Worm (Caenorhabditis elegans) whole organism, young adult: Measurements from ENCODE around the gene B0457.2.

Source experiments
- B0019.2 ChIP-seq: fragments of 200-800 bp; sonication (Bioruptor generic); conservative IDR thresholded peaks from 2 replicates; pipeline ENCODE4 v1.3.6; 2022; ENCODE audit warnings: missing genetic modification reagents, missing genetic modification characterization, missing compliant biosample characterization
- B0261.1 ChIP-seq: sonication (generic microtip); optimal IDR thresholded peaks from 2 replicates; lab custom pipeline; 2016; ENCODE audit warnings: mild to moderate bottlenecking, missing genetic modification characterization, moderate library complexity, missing compliant biosample characterization
- B0336.3 ChIP-seq: fragments of 200-800 bp; sonication (Bioruptor generic); IDR thresholded peaks from 2 replicates; pipeline ENCODE4 v1.3.6; 2022; ENCODE audit warnings: missing genetic modification characterization, missing compliant biosample characterization
- C17E4.6 ChIP-seq: fragments of 200-800 bp; sonication (Bioruptor generic); IDR thresholded peaks from 2 replicates; pipeline ENCODE4 v1.3.6; 2022; ENCODE audit warnings: missing genetic modification reagents, missing genetic modification characterization, missing compliant biosample characterization
- D2030.7 ChIP-seq: fragments of 200-800 bp; sonication (Bioruptor generic); IDR thresholded peaks from 2 replicates; pipeline ENCODE4 v1.3.6; 2022; ENCODE audit warnings: missing genetic modification reagents, missing genetic modification characterization, missing compliant biosample characterization
- F23B12.7 ChIP-seq: sonication (generic microtip); optimal IDR thresholded peaks from 2 replicates; lab custom pipeline; 2017; ENCODE audit warnings: missing genetic modification characterization, mild to moderate bottlenecking, missing compliant biosample characterization, antibody characterized with exemption, moderate library complexity; ENCODE audit not compliant: insufficient read depth
- F33H1.4 ChIP-seq: fragments of 200-800 bp; sonication (Bioruptor generic); IDR thresholded peaks from 2 replicates; pipeline ENCODE4 v1.3.6; 2022; ENCODE audit warnings: missing genetic modification reagents, missing genetic modification characterization, missing compliant biosample characterization
- F49E8.2 ChIP-seq: sonication (generic microtip); optimal IDR thresholded peaks from 3 replicates; lab custom pipeline; 2017; ENCODE audit warnings: missing genetic modification characterization, mild to moderate bottlenecking, missing compliant biosample characterization, antibody characterized with exemption, moderate library complexity; ENCODE audit not compliant: insufficient read depth
- Y53F4B.3 ChIP-seq: fragments of 200-800 bp; sonication (Bioruptor generic); IDR thresholded peaks from 2 replicates; pipeline ENCODE4 v1.3.6; 2022; ENCODE audit warnings: missing genetic modification reagents, missing genetic modification characterization, missing compliant biosample characterization
- Y56A3A.18 ChIP-seq: fragments of 200-800 bp; sonication (Bioruptor generic); IDR thresholded peaks from 2 replicates; pipeline ENCODE4 v1.3.6; 2022; ENCODE audit warnings: missing genetic modification reagents, missing genetic modification characterization, missing compliant biosample characterization
- Y67H2A.10 ChIP-seq: fragments of 200-800 bp; sonication (Bioruptor generic); conservative IDR thresholded peaks from 2 replicates; pipeline ENCODE4 v1.3.6; 2022; ENCODE audit warnings: missing genetic modification reagents, missing genetic modification characterization, missing compliant biosample characterization
- Y95B8A.8 ChIP-seq: fragments of 200-800 bp; sonication (Bioruptor generic); IDR thresholded peaks from 2 replicates; pipeline ENCODE4 v1.3.6; 2022; ENCODE audit warnings: missing genetic modification reagents, missing genetic modification characterization, missing compliant biosample characterization
- ZK185.1 ChIP-seq: sonication (generic microtip); optimal IDR thresholded peaks from 2 replicates; lab custom pipeline; 2016; ENCODE audit warnings: mild to moderate bottlenecking, missing genetic modification characterization, missing compliant biosample characterization; ENCODE audit not compliant: poor library complexity, severe bottlenecking
- attf-6 ChIP-seq: fragments of 200-800 bp; sonication (Bioruptor generic); IDR thresholded peaks from 2 replicates; pipeline ENCODE4 v1.3.6; 2022; ENCODE audit warnings: missing genetic modification reagents, missing genetic modification characterization, missing compliant biosample characterization
- ceh-27 ChIP-seq: fragments of 200-800 bp; sonication (Bioruptor generic); optimal IDR thresholded peaks from 2 replicates; lab custom pipeline; 2018; ENCODE audit warnings: mild to moderate bottlenecking, missing genetic modification characterization, moderate library complexity, missing compliant biosample characterization
- chd-7 ChIP-seq: sonication (generic microtip); optimal IDR thresholded peaks from 2 replicates; lab custom pipeline; 2016; ENCODE audit warnings: mild to moderate bottlenecking, missing genetic modification characterization, moderate library complexity, missing compliant biosample characterization
- die-1 ChIP-seq: sonication (generic microtip); optimal IDR thresholded peaks from 2 replicates; lab custom pipeline; 2016; ENCODE audit warnings: missing genotype, mild to moderate bottlenecking, missing genetic modification characterization, missing compliant biosample characterization
- dpl-1 ChIP-seq: fragments of 150-350 bp; optimal IDR thresholded peaks from 2 replicates; lab custom pipeline; 2014; ENCODE audit warnings: missing biosample characterization, missing genetic modification reagents, missing genetic modification characterization
- egrh-3 ChIP-seq: fragments of 200-800 bp; sonication (Bioruptor generic); IDR thresholded peaks from 2 replicates; pipeline ENCODE4 v1.3.6; 2022; ENCODE audit warnings: missing genetic modification reagents, missing genetic modification characterization, missing compliant biosample characterization
- hlh-12 ChIP-seq: sonication (generic microtip); optimal IDR thresholded peaks from 2 replicates; lab custom pipeline; 2016; ENCODE audit warnings: missing genetic modification characterization, missing compliant biosample characterization
- hsf-1 ChIP-seq: fragments of 200-800 bp; sonication (Bioruptor generic); IDR thresholded peaks from 2 replicates; pipeline ENCODE4 v1.3.6; 2022; ENCODE audit warnings: missing genetic modification reagents, missing genetic modification characterization, missing compliant biosample characterization
- let-526 ChIP-seq: fragments of 200-800 bp; sonication (Bioruptor generic); IDR thresholded peaks from 2 replicates; pipeline ENCODE4 v1.3.6; 2022; ENCODE audit warnings: missing genetic modification reagents, missing genetic modification characterization, missing compliant biosample characterization
- lsl-1 ChIP-seq: fragments of 200-800 bp; sonication (Bioruptor generic); optimal IDR thresholded peaks from 2 replicates; lab custom pipeline; 2018; ENCODE audit warnings: mild to moderate bottlenecking, missing genetic modification characterization, moderate library complexity, missing compliant biosample characterization
- madf-3 ChIP-seq: fragments of 200-800 bp; sonication (Bioruptor generic); IDR thresholded peaks from 2 replicates; pipeline ENCODE4 v1.3.6; 2022; ENCODE audit warnings: missing genetic modification reagents, missing genetic modification characterization, missing compliant biosample characterization
- madf-6 ChIP-seq: fragments of 200-800 bp; sonication (Bioruptor generic); IDR thresholded peaks from 2 replicates; pipeline ENCODE4 v1.3.6; 2022; ENCODE audit warnings: missing genetic modification reagents, missing genetic modification characterization, missing compliant biosample characterization
- madf-8 ChIP-seq: fragments of 200-800 bp; sonication (Bioruptor generic); conservative IDR thresholded peaks from 2 replicates; pipeline ENCODE4 v1.3.6; 2022; ENCODE audit warnings: missing genetic modification reagents, missing genetic modification characterization, missing compliant biosample characterization
- mel-28 ChIP-seq: sonication (generic microtip); optimal IDR thresholded peaks from 2 replicates; lab custom pipeline; 2016; ENCODE audit warnings: borderline replicate concordance, mild to moderate bottlenecking, missing genetic modification characterization, missing compliant biosample characterization
- pbrm-1 ChIP-seq: fragments of 200-800 bp; sonication (Bioruptor generic); IDR thresholded peaks from 2 replicates; pipeline ENCODE4 v1.3.6; 2022; ENCODE audit warnings: missing genetic modification reagents, missing genetic modification characterization, missing compliant biosample characterization
- rec-8 ChIP-seq, 2 experiments: sonication (generic microtip); optimal IDR thresholded peaks; 2 replicates each; lab custom pipeline; 2016; ENCODE audit warnings: mild to moderate bottlenecking in 2 of 2, missing genetic modification characterization in 2 of 2, missing genetic modification reagents in 2 of 2, missing genotype in 2 of 2, missing biosample characterization in 1 of 2, missing compliant biosample characterization in 1 of 2, moderate library complexity in 1 of 2
- sdz-38 ChIP-seq: sonication (generic microtip); optimal IDR thresholded peaks from 2 replicates; lab custom pipeline; 2016; ENCODE audit warnings: missing genotype, missing genetic modification characterization, missing compliant biosample characterization
- snpc-1.3 ChIP-seq: sonication (generic microtip); optimal IDR thresholded peaks from 2 replicates; lab custom pipeline; 2017; ENCODE audit warnings: missing genetic modification characterization, mild to moderate bottlenecking, missing compliant biosample characterization, antibody characterized with exemption, moderate library complexity, missing genotype, missing genetic modification reagents; ENCODE audit not compliant: insufficient read depth
- snpc-4 ChIP-seq, 5 experiments: fragments of 150-350 bp in 1 of 5; sonication (generic microtip) in 4 of 5; optimal IDR thresholded peaks; 2 replicates each; lab custom pipeline; 2014 to 2018; ENCODE audit warnings: missing genetic modification characterization in 5 of 5, missing biosample characterization in 3 of 5, antibody characterized with exemption in 2 of 5, mild to moderate bottlenecking in 2 of 5, missing compliant biosample characterization in 2 of 5, missing genotype in 2 of 5, moderate library complexity in 2 of 5, missing genetic modification reagents in 1 of 5
- zfh-2 ChIP-seq: fragments of 200-800 bp; sonication (Bioruptor generic); conservative IDR thresholded peaks from 2 replicates; pipeline ENCODE4 v1.3.6; 2022; ENCODE audit warnings: missing genetic modification reagents, missing genetic modification characterization, missing compliant biosample characterization
- zim-3 ChIP-seq: sonication (generic microtip); optimal IDR thresholded peaks from 2 replicates; lab custom pipeline; 2017; ENCODE audit warnings: mild to moderate bottlenecking, missing genetic modification characterization, moderate library complexity, missing compliant biosample characterization
- ztf-18 ChIP-seq: sonication (generic microtip); optimal IDR thresholded peaks from 2 replicates; lab custom pipeline; 2016; ENCODE audit warnings: missing genotype, mild to moderate bottlenecking, missing genetic modification characterization, missing compliant biosample characterization
- ztf-26 ChIP-seq: sonication (generic microtip); optimal IDR thresholded peaks from 2 replicates; lab custom pipeline; 2017; ENCODE audit warnings: missing genetic modification characterization, missing compliant biosample characterization

The B0457.2 gene

DNA sequence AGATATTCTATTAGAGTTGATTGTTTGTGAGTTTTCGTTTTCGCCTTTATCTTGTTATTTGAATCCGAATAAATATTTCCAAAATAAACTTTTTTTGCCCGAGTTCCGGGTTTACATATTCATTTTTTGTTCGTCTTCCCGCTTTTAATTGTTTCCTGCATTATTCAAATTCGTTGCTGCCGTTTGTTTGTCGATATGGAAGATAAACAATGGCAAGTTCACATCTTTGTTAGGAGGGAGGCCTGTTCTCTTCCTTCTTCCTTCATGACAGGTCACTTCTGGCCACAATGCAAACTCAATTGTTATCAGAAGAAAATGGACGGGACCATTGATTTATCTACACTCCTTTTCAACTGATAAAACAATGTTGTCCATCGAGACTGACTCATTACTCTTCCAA, 36.8 kb downstream of the B0457.2 start:
- no peak for TF ChIP-seq die-1 (tag; lab: Kevin White, UChicago)
- TF ChIP-seq madf-6 (GFP tag; lab: Robert Waterston, UW) = peak; percentile 18; the same call in 1 of the 2 replicates
- TF ChIP-seq D2030.7 (GFP tag; lab: Robert Waterston, UW) = no peak
- 0 out of 2 replicates have a peak, but pooled peaks have one; percentile 50 for TF ChIP-seq madf-3 (GFP tag; lab: Robert Waterston, UW)
- TF ChIP-seq let-526 (GFP tag; lab: Robert Waterston, UW) = no peak
- no peak for TF ChIP-seq hlh-12

DNA sequence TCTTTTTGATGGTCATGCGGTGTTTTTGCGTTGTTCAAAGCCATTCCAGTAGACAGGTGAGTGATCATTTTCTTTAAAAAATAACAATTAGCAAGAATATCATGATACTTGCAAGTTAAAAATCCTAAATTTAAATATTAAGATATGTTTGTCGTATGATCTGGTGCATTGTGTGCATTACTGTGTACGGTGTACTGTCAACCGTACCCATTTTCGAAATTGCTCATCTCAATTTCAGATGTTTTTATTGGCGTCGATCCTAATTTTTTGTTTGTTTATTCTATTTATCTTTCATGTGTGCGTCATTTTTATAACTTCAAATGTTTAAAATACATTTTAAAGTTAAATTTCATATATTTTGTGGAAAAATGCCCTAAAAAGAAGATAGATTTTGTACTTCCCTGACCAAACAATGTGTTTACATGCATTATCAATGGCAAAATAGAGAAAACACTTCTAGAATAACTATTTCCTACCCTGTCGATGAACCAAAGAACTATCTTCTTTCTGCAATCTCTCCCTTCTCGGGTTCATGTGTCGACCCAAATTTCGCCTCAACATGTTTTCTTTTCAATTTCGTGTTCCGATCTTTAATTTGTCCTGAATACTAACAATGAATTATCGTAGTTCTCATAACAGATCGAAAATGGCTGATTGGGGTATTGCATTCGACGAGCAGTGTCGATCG, 41.9 kb downstream of the B0457.2 start, which contains the start of the genes T07D4.5 and ddx-19:
Gene T07D4.5 (minus strand): TSS at position 71 of the 688 bp plus-strand sequence.
Gene ddx-19 (plus strand): TSS at position 638 of the 688 bp plus-strand sequence.
- TF ChIP-seq lsl-1 (peak; percentile 78), mel-28 (tag; lab: Kevin White, UChicago) (no peak), madf-6 (GFP tag; lab: Robert Waterston, UW) (peak; percentile 51; the same call in 1 of the 2 replicates), F33H1.4 (GFP tag; lab: Robert Waterston, UW) (peak; percentile 17; the same call in 1 of the 2 replicates), snpc-1.3 (tag; lab: Kevin White, UChicago) (peak; percentile 45), F23B12.7 (tag; lab: Kevin White, UChicago) (peak; percentile 40)

DNA sequence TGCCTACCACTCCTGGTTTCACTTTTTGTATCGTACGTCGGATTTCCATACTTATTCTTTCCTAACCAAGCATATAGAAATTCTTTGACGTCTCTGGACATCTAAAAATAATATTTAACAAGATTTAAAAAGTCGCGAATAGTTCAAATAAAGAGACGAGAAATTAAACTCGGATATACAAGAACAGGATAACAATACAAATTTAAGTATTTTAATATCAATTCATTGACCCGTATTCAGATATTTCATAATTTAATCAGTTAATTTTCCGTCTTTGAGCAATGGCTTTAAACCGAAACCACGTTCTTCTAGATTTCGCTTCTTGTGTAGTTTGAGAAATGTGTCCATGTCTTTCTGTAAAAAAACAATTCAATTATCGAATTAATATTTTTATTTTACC, 42.8 kb downstream of the B0457.2 start, which contains the start of gene rha-1:
Gene rha-1 (minus strand): TSS at position 101 of the 400 bp plus-strand sequence.
- no peak for TF ChIP-seq Y53F4B.3 (GFP tag; lab: Robert Waterston, UW)
- no peak for TF ChIP-seq ZK185.1 (tag; lab: Kevin White, UChicago)
- no peak for TF ChIP-seq ztf-26 (tag; lab: Kevin White, UChicago)
- no peak for TF ChIP-seq zim-3 (tag; lab: Kevin White, UChicago)
- TF ChIP-seq Y67H2A.10 (GFP tag; lab: Robert Waterston, UW) = no peak
- TF ChIP-seq Y95B8A.8 (GFP tag; lab: Robert Waterston, UW) = no peak
- TF ChIP-seq B0261.1 (tag; lab: Kevin White, UChicago) = no peak
- TF ChIP-seq rec-8 (tag; optimal IDR thresholded peaks at IDR 0.05; lab: Kevin White, UChicago) = no peak
- no peak for TF ChIP-seq B0019.2 (GFP tag; lab: Robert Waterston, UW)
- no peak for TF ChIP-seq C17E4.6

DNA sequence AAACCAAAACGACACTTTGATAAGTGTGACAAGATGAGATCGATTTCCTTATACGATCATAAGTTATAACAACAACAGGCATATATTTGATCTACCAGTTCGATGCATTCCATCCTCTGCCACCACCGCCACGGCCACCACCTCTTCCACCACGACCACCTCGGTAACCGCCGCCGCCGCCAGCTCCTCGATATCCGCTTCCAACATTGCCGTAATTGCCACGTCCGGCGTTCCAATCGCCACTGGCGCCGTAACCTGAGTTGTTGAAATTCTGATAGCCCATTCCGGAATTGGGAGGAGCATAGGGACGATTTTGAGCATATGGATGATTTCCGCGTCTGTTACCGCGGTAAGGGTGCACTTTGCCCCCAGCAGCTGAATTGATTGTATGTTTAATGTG, 47.8 kb downstream of the B0457.2 start:
- TF ChIP-seq ceh-27 (GFP tag; lab: Kevin White, UChicago) (no peak), chd-7 (peak; percentile 19), ztf-18 (tag; lab: Kevin White, UChicago) (no peak), hsf-1 (GFP tag; lab: Robert Waterston, UW) (0 out of 2 replicates have a peak, but pooled peaks have one; percentile 35), zfh-2 (peak; percentile 82)

DNA sequence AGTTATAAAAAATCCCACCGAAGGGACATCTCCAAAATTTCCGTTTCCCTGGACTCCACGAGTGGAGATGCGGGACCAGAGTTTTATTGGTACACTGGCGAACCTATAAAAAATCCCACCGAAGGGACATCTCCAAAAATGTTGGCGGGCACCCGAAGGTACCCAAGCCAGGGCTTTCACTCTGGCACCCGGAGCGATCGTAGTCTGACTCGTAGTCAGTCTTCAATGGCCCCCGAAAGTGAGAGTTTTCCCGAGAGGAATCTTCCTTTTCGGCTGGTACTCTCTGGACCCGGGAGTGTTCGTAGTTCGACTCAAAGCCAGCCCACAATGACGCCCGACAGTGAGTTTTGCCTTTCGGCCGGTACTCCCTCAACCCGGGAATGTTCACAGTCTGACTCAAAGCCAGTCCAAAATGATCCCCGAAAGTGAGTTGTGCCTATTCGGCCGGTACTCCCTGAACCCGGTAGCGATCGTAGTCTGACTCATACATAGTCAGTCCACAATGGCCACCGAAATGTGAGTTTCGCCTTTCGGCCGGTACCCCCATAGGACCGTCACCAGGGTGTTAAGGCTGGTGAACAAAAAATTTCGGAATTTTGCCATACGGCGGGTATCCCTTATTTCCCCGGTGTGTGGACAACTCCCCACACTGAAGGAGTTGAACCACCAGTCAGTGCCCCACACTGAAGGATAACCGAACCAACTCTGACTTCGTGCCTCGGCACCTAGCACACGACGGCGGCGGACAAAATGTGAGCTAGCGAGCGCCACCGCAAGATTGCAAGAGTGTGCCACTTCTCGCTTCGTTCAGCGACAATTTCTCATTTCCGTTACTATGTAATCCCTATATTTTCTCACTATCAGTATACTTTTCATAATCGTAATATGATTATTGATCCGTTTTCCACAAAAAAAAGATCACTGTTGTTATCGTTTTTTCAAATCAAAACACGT, 49.0 kb downstream of the B0457.2 start:
- TF ChIP-seq B0336.3 (GFP tag; lab: Robert Waterston, UW) (peak; percentile 53; the same call in 1 of the 2 replicates), F49E8.2 (tag; lab: Kevin White, UChicago) (peak; percentile 23), Y56A3A.18 (GFP tag; lab: Robert Waterston, UW) (no peak), lsl-1 (peak; percentile 44), sdz-38 (tag; lab: Kevin White, UChicago) (no peak), madf-8 (0 out of 2 replicates have a peak, but pooled peaks have one; percentile 26), attf-6 (GFP tag; lab: Robert Waterston, UW) (peak; percentile 83), zfh-2 (peak; percentile 39; the same call in 1 of the 2 replicates), egrh-3 (no peak), snpc-4 (GFP tag; optimal IDR thresholded peaks at IDR 0.05; lab: Kevin White, UChicago) (peak; percentile 85), snpc-4 (tag; optimal IDR thresholded peaks at IDR 0.05; lab: Kevin White, UChicago) (peak; percentile 68 to 96 (median 90)), pbrm-1 (GFP tag; lab: Robert Waterston, UW) (peak; percentile 50), dpl-1 (GFP tag; lab: Kevin White, UChicago) (no peak)
